Worm (Caenorhabditis elegans): ENCODE results near the gene ptrg-1.

Gene ptrg-1

ce11 chrIV:10177779-10178178, 16.5 kb downstream of the ptrg-1 start, which contains the start of gene mspn-1:
TSS of gene mspn-1 (plus strand) at chrIV:10177968.
- TF ChIP-seq bed-2 (GFP tag; IDR thresholded peaks at IDR 0.05) (no peak), hsf-1 (GFP tag; IDR thresholded peaks at IDR 0.05) (peak; percentile 61; the same call in 1 of the 2 replicates), D2030.7 (GFP tag; IDR thresholded peaks at IDR 0.05) (peak; percentile 18; the same call in 1 of the 2 replicates), snpc-3.4 (tag; optimal IDR thresholded peaks at IDR 0.05) (peak; percentile 8), F49E8.2 (tag; optimal IDR thresholded peaks at IDR 0.05; ENCODE audit: insufficient read depth) (peak; percentile 17), ccch-3 (GFP tag; optimal IDR thresholded peaks at IDR 0.05) (no peak), Y53G8AR.9 (GFP tag; conservative IDR thresholded peaks at IDR 0.05) (peak; percentile 74; the same call in 1 of the 2 replicates), tlf-1 (GFP tag; optimal IDR thresholded peaks at IDR 0.05) (peak; percentile 46), F33H1.4 (GFP tag; IDR thresholded peaks at IDR 0.05) (peak; percentile 36), rcor-1 (GFP tag; IDR thresholded peaks at IDR 0.05) (peak; percentile 21; the same call in 1 of the 2 replicates), hrde-1 (tag; optimal IDR thresholded peaks at IDR 0.05; ENCODE audit: borderline replicate concordance) (no peak), lin-54 (GFP tag; optimal IDR thresholded peaks at IDR 0.05) (peak; percentile 43), dpl-1 (GFP tag; optimal IDR thresholded peaks at IDR 0.05) (no peak), C17E4.6 (GFP tag; IDR thresholded peaks at IDR 0.05) (peak; percentile 52; the same call in 1 of the 2 replicates), nhr-179 (tag; optimal IDR thresholded peaks at IDR 0.05) (no peak), madf-6 (GFP tag; IDR thresholded peaks at IDR 0.05) (peak; percentile 54; the same call in 1 of the 2 replicates), ZK185.1 (tag; optimal IDR thresholded peaks at IDR 0.05; ENCODE audit: poor library complexity, severe bottlenecking) (no peak), lin-26 (GFP tag; IDR thresholded peaks at IDR 0.05) (0 out of 2 replicates have a peak, but pooled peaks have one; percentile 48), ama-1 (optimal IDR thresholded peaks at IDR 0.05) (no peak), ama-1 (GFP tag; optimal IDR thresholded peaks at IDR 0.05) (peak in 1 of 2 experiments; percentile 37), B0336.3 (GFP tag; IDR thresholded peaks at IDR 0.05) (peak; percentile 65; the same call in 1 of the 2 replicates), lsl-1 (GFP tag; optimal IDR thresholded peaks at IDR 0.05) (peak; percentile 16)

DNA sequence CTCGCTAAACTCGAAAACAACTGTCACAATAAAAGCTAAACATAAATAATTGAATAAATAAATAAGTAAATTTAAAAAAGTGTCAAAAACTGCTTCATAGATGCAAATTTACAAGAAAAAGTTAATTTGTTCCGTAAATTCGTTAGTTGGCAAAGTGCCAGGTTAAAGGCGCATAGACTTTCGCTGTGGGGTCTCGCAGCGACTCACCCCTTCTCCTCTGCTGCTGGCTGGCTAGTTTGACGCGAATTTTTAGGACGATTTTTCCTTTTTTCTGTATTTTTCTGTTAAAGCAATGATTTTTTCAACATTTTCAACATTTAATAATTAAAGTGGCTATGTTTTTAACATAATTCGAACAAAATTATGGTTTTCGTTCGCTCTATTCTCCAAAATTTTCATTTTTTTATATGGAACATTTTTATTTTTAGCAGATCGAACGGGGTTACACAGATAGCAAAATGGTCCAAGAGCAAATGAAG, 18.0 kb downstream of the ptrg-1 start, which contains the start of gene rack-1:
Gene rack-1 (plus strand): TSS at position 429 of the 479 bp plus-strand sequence.
- no peak for TF ChIP-seq hrde-1 (tag; optimal IDR thresholded peaks at IDR 0.05; ENCODE audit: borderline replicate concordance)
- no peak for TF ChIP-seq gei-17 (GFP tag; optimal IDR thresholded peaks at IDR 0.05)
- peak; percentile 26 for TF ChIP-seq lin-54 (GFP tag; optimal IDR thresholded peaks at IDR 0.05)
- peak; percentile 23 for TF ChIP-seq efl-1 (GFP tag; optimal IDR thresholded peaks at IDR 0.05)
- TF ChIP-seq lin-35 (GFP tag; optimal IDR thresholded peaks at IDR 0.05), result no peak
- peak; percentile 81 for TF ChIP-seq F23B12.7 (tag; optimal IDR thresholded peaks at IDR 0.05; ENCODE audit: insufficient read depth)
- TF ChIP-seq Y53G8AR.9 (GFP tag; conservative IDR thresholded peaks at IDR 0.05), result no peak
- no peak for TF ChIP-seq Y56A3A.18 (GFP tag; IDR thresholded peaks at IDR 0.05)
- TF ChIP-seq mel-28 (tag; optimal IDR thresholded peaks at IDR 0.05; ENCODE audit: borderline replicate concordance), result no peak
- peak; percentile 33; the same call in 1 of the 2 replicates for TF ChIP-seq hmg-1.2 (GFP tag; IDR thresholded peaks at IDR 0.05)
- no peak for TF ChIP-seq zim-3 (tag; optimal IDR thresholded peaks at IDR 0.05)
- no peak for TF ChIP-seq B0336.3 (GFP tag; IDR thresholded peaks at IDR 0.05)
- TF ChIP-seq F33H1.4 (GFP tag; IDR thresholded peaks at IDR 0.05), result peak; percentile 91
- no peak for TF ChIP-seq Y95B8A.8 (GFP tag; IDR thresholded peaks at IDR 0.05)
- TF ChIP-seq nfya-2 (GFP tag; IDR thresholded peaks at IDR 0.05), result no peak
- TF ChIP-seq unc-62 (GFP tag; optimal IDR thresholded peaks at IDR 0.05), result no peak
- TF ChIP-seq F52B5.7 (tag; optimal IDR thresholded peaks at IDR 0.05), result no peak
- TF ChIP-seq D2030.7 (GFP tag; IDR thresholded peaks at IDR 0.05), result no peak
- TF ChIP-seq B0035.1 (tag; optimal IDR thresholded peaks at IDR 0.05), result no peak
- no peak for TF ChIP-seq sdz-38 (tag; optimal IDR thresholded peaks at IDR 0.05)
- no peak for TF ChIP-seq ztf-25 (GFP tag; IDR thresholded peaks at IDR 0.05)
- no peak for TF ChIP-seq mes-4 (tag; optimal IDR thresholded peaks at IDR 0.05)
- no peak for TF ChIP-seq T26A5.8 (tag; optimal IDR thresholded peaks at IDR 0.05)
- no peak for TF ChIP-seq nhr-120 (GFP tag; IDR thresholded peaks at IDR 0.05)
- peak; percentile 1 for TF ChIP-seq F49E8.2 (tag; optimal IDR thresholded peaks at IDR 0.05; ENCODE audit: insufficient read depth)
- TF ChIP-seq attf-5 (GFP tag; optimal IDR thresholded peaks at IDR 0.05), result no peak
- no peak for TF ChIP-seq rpc-1 (optimal IDR thresholded peaks at IDR 0.05)
- no peak for TF ChIP-seq rpc-1 (tag; optimal IDR thresholded peaks at IDR 0.05)
- no peak for TF ChIP-seq let-607 (tag; optimal IDR thresholded peaks at IDR 0.05)
- TF ChIP-seq him-1 (tag; optimal IDR thresholded peaks at IDR 0.05), result no peak
- TF ChIP-seq aptf-3 (GFP tag; IDR thresholded peaks at IDR 0.05), result no peak
- no peak for TF ChIP-seq atf-7 (tag; optimal IDR thresholded peaks at IDR 0.05)
- no peak for TF ChIP-seq dpl-1 (GFP tag; optimal IDR thresholded peaks at IDR 0.05)

Measured in whole organism, young adult.